Worm (Caenorhabditis elegans) whole organism, midembryonic: Measurements from ENCODE around the gene spig-1.
A peak's percentile ranks its signal among the peaks of the same experiment; 100 is the strongest.

Source experiments
- T22C8.4 ChIP-seq: fragments of 200-800 bp; sonication (Bioruptor generic); IDR thresholded peaks from 2 replicates; pipeline ENCODE4 v1.3.6; 2022; ENCODE audit warnings: missing genetic modification characterization, missing compliant biosample characterization
- cog-1 ChIP-seq: sonication (generic microtip); optimal IDR thresholded peaks from 2 replicates; lab custom pipeline; 2016; ENCODE audit warnings: missing genetic modification characterization, missing compliant biosample characterization
- flt-1 ChIP-seq: fragments of 200-800 bp; sonication (Bioruptor generic); IDR thresholded peaks from 2 replicates; pipeline ENCODE4 v1.3.6; 2022; ENCODE audit warnings: missing genetic modification characterization, missing compliant biosample characterization
- klf-2 ChIP-seq: fragments of 200-800 bp; sonication (Bioruptor generic); conservative IDR thresholded peaks from 2 replicates; pipeline ENCODE4 v1.3.6; 2022; ENCODE audit warnings: missing genetic modification reagents, missing genetic modification characterization, missing compliant biosample characterization
- med-1 ChIP-seq: sonication (generic microtip); optimal IDR thresholded peaks from 2 replicates; lab custom pipeline; 2017; ENCODE audit warnings: missing genetic modification characterization, mild to moderate bottlenecking, missing compliant biosample characterization, antibody characterized with exemption, missing genetic modification reagents; ENCODE audit not compliant: insufficient read depth
- ref-1 ChIP-seq: fragments of 200-800 bp; sonication (Bioruptor generic); conservative IDR thresholded peaks from 2 replicates; pipeline ENCODE4 v1.3.6; 2022; ENCODE audit warnings: missing genetic modification reagents, missing genetic modification characterization, missing compliant biosample characterization
- tab-1 ChIP-seq: fragments of 200-800 bp; sonication (Bioruptor generic); IDR thresholded peaks from 2 replicates; pipeline ENCODE4 v1.3.6; 2022; ENCODE audit warnings: missing genetic modification characterization, missing compliant biosample characterization
- ztf-23 ChIP-seq: fragments of 200-800 bp; sonication (Bioruptor generic); IDR thresholded peaks from 2 replicates; pipeline ENCODE4 v1.3.6; 2022; ENCODE audit warnings: missing genetic modification reagents, missing genetic modification characterization, missing compliant biosample characterization
- ztf-29 ChIP-seq: fragments of 200-800 bp; sonication (Bioruptor generic); IDR thresholded peaks from 2 replicates; pipeline ENCODE4 v1.3.6; 2022; ENCODE audit warnings: missing genetic modification reagents, missing genetic modification characterization, missing compliant biosample characterization

DNA sequence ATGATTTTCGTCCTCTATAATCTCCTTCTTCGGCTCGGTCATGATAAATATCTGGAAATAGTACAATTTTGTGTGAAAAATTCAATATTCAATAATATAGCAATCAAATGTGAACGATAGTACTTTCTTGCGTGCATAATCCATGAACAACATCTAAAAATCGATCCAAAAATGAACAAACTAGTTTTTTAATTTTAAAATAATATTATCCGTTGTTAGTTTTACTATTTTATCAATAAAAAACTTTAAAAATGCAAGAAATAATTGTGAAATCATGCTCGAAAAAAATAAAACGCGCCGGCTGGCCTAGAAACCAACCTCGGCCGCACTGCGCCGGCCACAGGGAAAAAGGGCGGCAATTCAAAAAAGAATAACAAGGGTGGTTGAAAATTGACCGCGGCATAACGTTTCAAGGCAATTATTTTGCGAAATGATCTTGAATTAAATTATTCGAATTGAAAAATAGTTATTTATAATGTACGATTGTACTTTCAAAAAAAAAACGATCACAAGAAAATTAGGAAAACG is 33.2 kb downstream of the spig-1 start, which contains the start of gene mys-1:
- TF ChIP-seq tab-1 (GFP tag; lab: Robert Waterston, UW) (no peak), ztf-29 (no peak), ztf-23 (GFP tag; lab: Robert Waterston, UW) (peak; percentile 70), med-1 (GFP tag; lab: Kevin White, UChicago) (no peak), klf-2 (GFP tag; lab: Robert Waterston, UW) (no peak), flt-1 (no peak), T22C8.4 (GFP tag; lab: Robert Waterston, UW) (no peak), ref-1 (GFP tag; lab: Robert Waterston, UW) (no peak), cog-1 (no peak)
